Fruit fly (Drosophila melanogaster) whole organism, wandering third instar larva: ENCODE measurements around the gene Rim2.

Source experiments
- Mio ChIP-seq: sonication (Bioruptor generic); optimal IDR thresholded peaks from 2 replicates; lab custom pipeline; 2016; ENCODE audit warnings: missing biosample characterization, missing genetic modification characterization
- Rel ChIP-seq, 2 experiments: fragments of 200-800 bp; sonication (Bioruptor generic) in 1 of 2; optimal IDR thresholded peaks; 2 replicates in 1 of 2; 3 replicates in 1 of 2; lab custom pipeline; 2016 to 2019; ENCODE audit warnings: mild to moderate bottlenecking in 2 of 2, missing biosample characterization in 2 of 2, missing genetic modification characterization in 2 of 2, moderate library complexity in 1 of 2
- br ChIP-seq: fragments of 200-800 bp; sonication (Bioruptor generic); optimal IDR thresholded peaks from 2 replicates; lab custom pipeline; 2016; ENCODE audit warnings: missing biosample characterization, missing genetic modification characterization
- usp ChIP-seq: fragments of >200 bp; optimal IDR thresholded peaks from 2 replicates; lab custom pipeline; 2017; ENCODE audit warnings: missing biosample characterization, missing genetic modification characterization

dm6 chr2L:1751953-1752352 lies 27.8 kb upstream of the Rim2 start, which contains the start of the genes CG17712 and CG17648:
- no peak for TF ChIP-seq usp (GFP tag; lab: Kevin White, UChicago)
- no peak for TF ChIP-seq br (GFP tag; lab: Kevin White, UChicago)
- TF ChIP-seq Mio (GFP tag; lab: Kevin White, UChicago): no peak
- TF ChIP-seq Rel (GFP tag; optimal IDR thresholded peaks at IDR 0.05; lab: Kevin White, UChicago): no peak
- TF ChIP-seq Rel (tag; optimal IDR thresholded peaks at IDR 0.05; lab: Kevin White, UChicago): no peak
